Fruit fly (Drosophila melanogaster) whole organism, prepupa: Measurements from ENCODE around the gene CG43163.

Experiments used
- Blimp-1 ChIP-seq: fragments of 200-800 bp; sonication (Bioruptor generic); optimal IDR thresholded peaks from 3 replicates; lab custom pipeline; 2017; ENCODE audit warnings: missing biosample characterization, missing genetic modification characterization, mild to moderate bottlenecking, moderate library complexity, missing genetic modification reagents
- CG10631 ChIP-seq: fragments of 200-800 bp; sonication (Bioruptor generic); optimal IDR thresholded peaks from 2 replicates; lab custom pipeline; 2016; ENCODE audit warnings: missing biosample characterization, missing genetic modification characterization
- CG10669 ChIP-seq: fragments of 200-800 bp; sonication (Bioruptor generic); optimal IDR thresholded peaks from 3 replicates; lab custom pipeline; 2018; ENCODE audit warnings: missing biosample characterization, mild to moderate bottlenecking, missing genetic modification characterization, moderate library complexity
- CG11902 ChIP-seq: fragments of 200-800 bp; sonication (Bioruptor generic); optimal IDR thresholded peaks from 3 replicates; lab custom pipeline; 2016; ENCODE audit warnings: missing biosample characterization, missing genetic modification characterization
- CG15336 ChIP-seq: fragments of 200-800 bp; sonication (Bioruptor generic); IDR thresholded peaks from 2 replicates; pipeline ENCODE4 v1.3.6; 2022; ENCODE audit warnings: missing biosample characterization, missing genetic modification characterization
- CG1621 ChIP-seq: fragments of 200-800 bp; sonication (Bioruptor generic); optimal IDR thresholded peaks from 3 replicates; lab custom pipeline; 2018; ENCODE audit warnings: missing biosample characterization, mild to moderate bottlenecking, missing genetic modification characterization
- CG16779 ChIP-seq: fragments of 200-800 bp; sonication (Bioruptor generic); optimal IDR thresholded peaks from 3 replicates; lab custom pipeline; 2017; ENCODE audit warnings: missing biosample characterization, mild to moderate bottlenecking, missing genetic modification characterization
- CG3032 ChIP-seq: fragments of 200-800 bp; optimal IDR thresholded peaks from 2 replicates; lab custom pipeline; 2019; ENCODE audit warnings: missing biosample characterization, mild to moderate bottlenecking, missing genetic modification characterization, moderate library complexity
- CG31627 ChIP-seq: fragments of 200-800 bp; sonication (Bioruptor generic); optimal IDR thresholded peaks from 3 replicates; lab custom pipeline; 2016; ENCODE audit warnings: missing biosample characterization, missing genetic modification characterization
- CG32006 ChIP-seq: fragments of 200-800 bp; sonication (Bioruptor generic); optimal IDR thresholded peaks from 3 replicates; lab custom pipeline; 2017; ENCODE audit warnings: missing biosample characterization, mild to moderate bottlenecking, missing genetic modification characterization
- CG34406 ChIP-seq: fragments of 200-800 bp; sonication (Bioruptor generic); optimal IDR thresholded peaks from 3 replicates; lab custom pipeline; 2016; ENCODE audit warnings: missing biosample characterization, missing genetic modification characterization
- CG3919 ChIP-seq: fragments of 200-800 bp; sonication (Bioruptor generic); optimal IDR thresholded peaks from 3 replicates; lab custom pipeline; 2016; ENCODE audit warnings: missing biosample characterization, missing genetic modification characterization
- CG6276 ChIP-seq: fragments of 200-800 bp; sonication (Bioruptor generic); optimal IDR thresholded peaks from 2 replicates; lab custom pipeline; 2017; ENCODE audit warnings: missing biosample characterization, mild to moderate bottlenecking, missing genetic modification characterization
- CG6808 ChIP-seq: fragments of 200-800 bp; sonication (Bioruptor generic); optimal IDR thresholded peaks from 3 replicates; lab custom pipeline; 2017; ENCODE audit warnings: missing biosample characterization, missing genetic modification characterization, mild to moderate bottlenecking, moderate library complexity, missing genetic modification reagents
- CG7368 ChIP-seq: fragments of 200-800 bp; sonication (Bioruptor generic); optimal IDR thresholded peaks from 3 replicates; lab custom pipeline; 2016; ENCODE audit warnings: missing biosample characterization, missing genetic modification characterization
- CG8119 ChIP-seq: fragments of 200-800 bp; sonication (Bioruptor generic); IDR thresholded peaks from 3 replicates; pipeline ENCODE4 v1.3.6; 2022; ENCODE audit warnings: missing biosample characterization, missing genetic modification characterization
- CG9139 ChIP-seq: fragments of 200-800 bp; sonication (Bioruptor generic); optimal IDR thresholded peaks from 3 replicates; lab custom pipeline; 2017; ENCODE audit warnings: missing biosample characterization, mild to moderate bottlenecking, missing genetic modification characterization
- Eip75B ChIP-seq: fragments of 200-800 bp; sonication (Bioruptor generic); optimal IDR thresholded peaks from 3 replicates; lab custom pipeline; 2016; ENCODE audit warnings: missing biosample characterization, missing genetic modification characterization
- Eip78C ChIP-seq: fragments of 200-800 bp; sonication (Bioruptor generic); peaks from one replicate; lab custom pipeline; 2016; ENCODE audit warnings: missing biosample characterization, missing genetic modification characterization
- Eip93F ChIP-seq: fragments of 200-800 bp; sonication (Bioruptor generic); optimal IDR thresholded peaks from 2 replicates; lab custom pipeline; 2016; ENCODE audit warnings: missing biosample characterization, mild to moderate bottlenecking, missing genetic modification characterization
- Ets21C ChIP-seq: fragments of 200-800 bp; sonication (Bioruptor generic); optimal IDR thresholded peaks from 3 replicates; lab custom pipeline; 2016; ENCODE audit warnings: missing biosample characterization, missing genetic modification characterization
- Gug ChIP-seq: fragments of 200-800 bp; sonication (Bioruptor generic); IDR thresholded peaks from 2 replicates; pipeline ENCODE4 v1.3.6; 2022; ENCODE audit warnings: missing biosample characterization, missing genetic modification characterization
- Hr39 ChIP-seq: fragments of 200-800 bp; sonication (Bioruptor generic); optimal IDR thresholded peaks from 2 replicates; lab custom pipeline; 2016; ENCODE audit warnings: missing biosample characterization, missing genetic modification characterization
- Lpt ChIP-seq: fragments of 200-800 bp; sonication (Bioruptor generic); optimal IDR thresholded peaks from 3 replicates; lab custom pipeline; 2016; ENCODE audit warnings: missing biosample characterization, missing genetic modification characterization
- Met ChIP-seq: fragments of 200-800 bp; sonication (Bioruptor generic); optimal IDR thresholded peaks from 3 replicates; lab custom pipeline; 2016; ENCODE audit warnings: missing biosample characterization, missing genetic modification characterization
- OdsH ChIP-seq: fragments of 200-800 bp; sonication (Bioruptor generic); optimal IDR thresholded peaks from 3 replicates; lab custom pipeline; 2016; ENCODE audit warnings: missing biosample characterization, missing genetic modification characterization
- Smox ChIP-seq: fragments of 200-800 bp; sonication (Bioruptor generic); optimal IDR thresholded peaks from 3 replicates; lab custom pipeline; 2016; ENCODE audit warnings: missing biosample characterization, missing genetic modification characterization
- Sox102F ChIP-seq: fragments of 200-800 bp; sonication (Bioruptor generic); optimal IDR thresholded peaks from 2 replicates; lab custom pipeline; 2016; ENCODE audit warnings: missing biosample characterization, mild to moderate bottlenecking, missing genetic modification characterization
- Sox14 ChIP-seq: fragments of 200-800 bp; sonication (Bioruptor generic); optimal IDR thresholded peaks from 3 replicates; lab custom pipeline; 2016; ENCODE audit warnings: missing biosample characterization, missing genetic modification characterization
- achi ChIP-seq: fragments of 200-800 bp; sonication (Bioruptor generic); optimal IDR thresholded peaks from 3 replicates; lab custom pipeline; 2016; ENCODE audit warnings: missing biosample characterization, missing genetic modification characterization
- dac ChIP-seq: fragments of 200-800 bp; sonication (Bioruptor generic); optimal IDR thresholded peaks from 2 replicates; lab custom pipeline; 2017; ENCODE audit warnings: missing biosample characterization, mild to moderate bottlenecking, missing genetic modification characterization
- dsx ChIP-seq: fragments of 200-800 bp; optimal IDR thresholded peaks from 3 replicates; lab custom pipeline; 2019; ENCODE audit warnings: missing biosample characterization, mild to moderate bottlenecking, missing genetic modification characterization, moderate library complexity; ENCODE audit not compliant: poor library complexity, severe bottlenecking
- eg ChIP-seq: fragments of 200-800 bp; sonication (Bioruptor generic); IDR thresholded peaks from 3 replicates; pipeline ENCODE4 v1.3.6; 2022; ENCODE audit warnings: missing biosample characterization, missing genetic modification characterization
- fd59A ChIP-seq: fragments of 200-800 bp; sonication (Bioruptor generic); optimal IDR thresholded peaks from 2 replicates; lab custom pipeline; 2017; ENCODE audit warnings: missing biosample characterization, mild to moderate bottlenecking, missing genetic modification characterization, missing genetic modification reagents
- fd85E ChIP-seq: fragments of 200-800 bp; sonication (Bioruptor generic); optimal IDR thresholded peaks from 3 replicates; lab custom pipeline; 2016; ENCODE audit warnings: missing biosample characterization, missing genetic modification characterization
- fkh ChIP-seq: fragments of 200-800 bp; sonication (Bioruptor generic); optimal IDR thresholded peaks from 3 replicates; lab custom pipeline; 2017; ENCODE audit warnings: missing biosample characterization, mild to moderate bottlenecking, missing genetic modification characterization, moderate library complexity
- lz ChIP-seq: fragments of 200-800 bp; sonication (Bioruptor generic); optimal IDR thresholded peaks from 3 replicates; lab custom pipeline; 2016; ENCODE audit warnings: missing biosample characterization, missing genetic modification characterization
- pdm3 ChIP-seq: fragments of 200-800 bp; sonication (Bioruptor generic); optimal IDR thresholded peaks from 3 replicates; lab custom pipeline; 2016; ENCODE audit warnings: missing biosample characterization, missing genetic modification characterization
- spab ChIP-seq: fragments of 200-800 bp; sonication (Bioruptor generic); optimal IDR thresholded peaks from 2 replicates; lab custom pipeline; 2017; ENCODE audit warnings: missing biosample characterization, mild to moderate bottlenecking, missing genetic modification characterization, missing genetic modification reagents
- ss ChIP-seq, 2 experiments: fragments of 200-800 bp; sonication (Bioruptor generic); optimal IDR thresholded peaks; 2 replicates in 1 of 2; 3 replicates in 1 of 2; lab custom pipeline; 2017 to 2018; ENCODE audit warnings: mild to moderate bottlenecking in 2 of 2, missing biosample characterization in 2 of 2, missing genetic modification characterization in 2 of 2, moderate library complexity in 1 of 2
- svp ChIP-seq: fragments of 200-800 bp; sonication (Bioruptor generic); peaks from one replicate; lab custom pipeline; 2016; ENCODE audit warnings: missing biosample characterization, missing genetic modification characterization
- vri ChIP-seq: fragments of 200-800 bp; sonication (Bioruptor generic); optimal IDR thresholded peaks from 3 replicates; lab custom pipeline; 2016; ENCODE audit warnings: missing biosample characterization, mild to moderate bottlenecking, missing genetic modification characterization

The CG43163 gene

DNA sequence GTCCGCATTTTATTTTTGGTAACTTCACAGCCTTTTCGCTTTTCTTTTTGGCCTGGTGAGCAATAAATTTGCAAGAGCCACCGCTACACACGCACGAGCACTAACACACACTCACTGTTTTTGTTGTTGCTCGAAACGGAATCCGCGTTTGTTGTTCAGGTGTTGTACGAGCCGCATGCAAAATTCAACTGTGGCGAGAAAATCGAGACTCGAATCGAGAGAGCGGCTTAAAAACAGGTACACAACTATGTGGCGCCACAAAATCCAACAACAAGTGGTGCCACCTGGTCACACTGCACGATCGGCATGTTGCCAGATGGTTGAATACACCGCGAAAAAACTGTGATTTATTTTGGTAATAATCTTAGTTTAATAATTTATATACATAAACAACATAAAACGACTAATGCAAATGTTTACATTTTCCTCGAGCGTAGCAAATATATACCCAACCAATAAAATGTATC, at the start of gene CG43163 (continued):
- peak; percentile 55 for TF ChIP-seq fkh
- no peak for TF ChIP-seq CG3919 (GFP tag; lab: Kevin White, UChicago)
- peak; percentile 14 for TF ChIP-seq CG7368 (GFP tag; lab: Kevin White, UChicago)
- no peak for TF ChIP-seq CG6808
- TF ChIP-seq achi (GFP tag; lab: Kevin White, UChicago), result peak; percentile 67
- TF ChIP-seq Eip75B, result no peak
- TF ChIP-seq Met (GFP tag; lab: Kevin White, UChicago), result no peak
- TF ChIP-seq spab (GFP tag; lab: Kevin White, UChicago), result no peak

- TF ChIP-seq Eip75B (no peak), OdsH (no peak), CG16779 (tag; lab: Kevin White, UChicago) (no peak), Smox (GFP tag; lab: Kevin White, UChicago) (no peak), Lpt (GFP tag; lab: Kevin White, UChicago) (no peak), lz (GFP tag; lab: Kevin White, UChicago) (no peak)
Observed at dm6 chr3L:8554024-8554642, 47.2 kb upstream of the CG43163 start.

dm6 chr3L:8553125-8553524, 46.2 kb upstream of the CG43163 start:
- TF ChIP-seq Gug (GFP tag; lab: Robert Waterston, UW) (no peak), Smox (GFP tag; lab: Kevin White, UChicago) (no peak), Ets21C (no peak), Eip93F (GFP tag; lab: Kevin White, UChicago) (no peak), CG6808 (no peak), Met (GFP tag; lab: Kevin White, UChicago) (no peak), vri (GFP tag; lab: Kevin White, UChicago) (no peak), CG32006 (GFP tag; lab: Kevin White, UChicago) (no peak), CG11902 (no peak), CG10631 (GFP tag; lab: Kevin White, UChicago) (no peak), Hr39 (no peak), CG8119 (GFP tag; lab: Robert Waterston, UW) (no peak), CG3032 (tag; lab: Kevin White, UChicago) (no peak), lz (GFP tag; lab: Kevin White, UChicago) (no peak), Sox14 (GFP tag; lab: Kevin White, UChicago) (no peak), CG9139 (GFP tag; lab: Kevin White, UChicago) (no peak), CG1621 (tag; lab: Kevin White, UChicago) (no peak)

dm6 chr3L:8550836-8551235, 43.9 kb upstream of the CG43163 start:
- TF ChIP-seq CG32006 (GFP tag; lab: Kevin White, UChicago) (peak; percentile 5), Gug (GFP tag; lab: Robert Waterston, UW) (no peak), ss (GFP tag; optimal IDR thresholded peaks at IDR 0.05; lab: Kevin White, UChicago) (peak in 1 of 2 experiments; percentile 32), Lpt (GFP tag; lab: Kevin White, UChicago) (no peak), CG8119 (GFP tag; lab: Robert Waterston, UW) (peak; percentile 30; the same call in 1 of the 3 replicates), CG6808 (peak; percentile 20), Hr39 (no peak), CG11902 (no peak), Met (GFP tag; lab: Kevin White, UChicago) (no peak), pdm3 (no peak), Sox102F (no peak), Ets21C (no peak), Blimp-1 (GFP tag; lab: Kevin White, UChicago) (no peak), CG34406 (GFP tag; lab: Kevin White, UChicago) (no peak), CG6276 (GFP tag; lab: Kevin White, UChicago) (no peak), CG31627 (GFP tag; lab: Kevin White, UChicago) (no peak), fd59A (GFP tag; lab: Kevin White, UChicago) (no peak), svp (peak; percentile 85), eg (0 out of 3 replicates have a peak, but pooled peaks have one; percentile 29), dac (GFP tag; lab: Kevin White, UChicago) (no peak), Sox14 (GFP tag; lab: Kevin White, UChicago) (no peak), CG10669 (no peak), fd85E (GFP tag; lab: Kevin White, UChicago) (no peak), Eip78C (peak; percentile 52), dsx (GFP tag; lab: Kevin White, UChicago) (peak; percentile 41), CG15336 (GFP tag; lab: Robert Waterston, UW) (no peak), Eip75B (peak; percentile 20)
- TF ChIP-seq, all 60 proteins: peak for 9
